Fruit fly (Drosophila melanogaster) whole organism, embryonic: ENCODE data around the gene CG32023.
A peak's percentile ranks its signal among the peaks of the same experiment; 100 is the strongest.

ENCODE experiments used
- Aef1 ChIP-seq: fragments of 200-800 bp; sonication (Bioruptor generic); IDR thresholded peaks from 3 replicates; pipeline ENCODE4 v1.3.6; 2022; ENCODE audit warnings: missing biosample characterization, missing genetic modification characterization
- B-H2 ChIP-seq: fragments of 200-800 bp; sonication (Bioruptor generic); optimal IDR thresholded peaks from 2 replicates; lab custom pipeline; 2018; ENCODE audit warnings: missing biosample characterization, mild to moderate bottlenecking, missing genetic modification characterization
- CG11085 ChIP-seq: fragments of 200-800 bp; sonication (Bioruptor generic); IDR thresholded peaks from 2 replicates; pipeline ENCODE4 v1.3.6; 2022; ENCODE audit warnings: missing biosample characterization, missing genetic modification characterization
- CG11247 ChIP-seq: fragments of 200-800 bp; sonication (Bioruptor generic); IDR thresholded peaks from 2 replicates; pipeline ENCODE4 v1.3.6; 2022; ENCODE audit warnings: missing biosample characterization, missing genetic modification characterization
- CG11398 ChIP-seq: fragments of 200-800 bp; sonication (Bioruptor generic); optimal IDR thresholded peaks from 2 replicates; lab custom pipeline; 2016; ENCODE audit warnings: missing biosample characterization, missing genetic modification characterization
- CG11560 ChIP-seq: fragments of 200-800 bp; sonication (Bioruptor generic); IDR thresholded peaks from 3 replicates; pipeline ENCODE4 v1.3.6; 2022; ENCODE audit warnings: missing biosample characterization, missing genetic modification characterization
- CG12071 ChIP-seq: fragments of 200-800 bp; sonication (Bioruptor generic); optimal IDR thresholded peaks from 3 replicates; lab custom pipeline; 2018; ENCODE audit warnings: missing biosample characterization, mild to moderate bottlenecking, missing genetic modification characterization
- CG12942 ChIP-seq: fragments of 200-800 bp; sonication (Bioruptor generic); optimal IDR thresholded peaks from 3 replicates; lab custom pipeline; 2016; ENCODE audit warnings: missing biosample characterization, missing genetic modification characterization
- CG16815 ChIP-seq: fragments of 200-800 bp; sonication (Bioruptor generic); optimal IDR thresholded peaks from 3 replicates; lab custom pipeline; 2017; ENCODE audit warnings: missing biosample characterization, mild to moderate bottlenecking, missing genetic modification characterization
- CG17359 ChIP-seq: fragments of 200-800 bp; sonication (Bioruptor generic); optimal IDR thresholded peaks from 3 replicates; lab custom pipeline; 2018; ENCODE audit warnings: missing biosample characterization, mild to moderate bottlenecking, missing genetic modification characterization, moderate library complexity
- CG18599 ChIP-seq: fragments of 200-800 bp; sonication (Bioruptor generic); optimal IDR thresholded peaks from 3 replicates; lab custom pipeline; 2017; ENCODE audit warnings: missing biosample characterization, missing genetic modification characterization, mild to moderate bottlenecking, moderate library complexity, missing genetic modification reagents
- CG2678 ChIP-seq: fragments of 200-800 bp; sonication (Bioruptor generic); optimal IDR thresholded peaks from 3 replicates; lab custom pipeline; 2019; ENCODE audit warnings: missing biosample characterization, mild to moderate bottlenecking, missing genetic modification characterization, moderate library complexity
- CG32532 ChIP-seq: fragments of 200-800 bp; sonication (Bioruptor generic); IDR thresholded peaks from 2 replicates; pipeline ENCODE4 v1.3.6; 2022; ENCODE audit warnings: missing biosample characterization, missing genetic modification characterization
- CG32772 ChIP-seq: fragments of 200-800 bp; sonication (Bioruptor generic); IDR thresholded peaks from 2 replicates; pipeline ENCODE4 v1.3.6; 2022; ENCODE audit warnings: missing biosample characterization, missing genetic modification characterization
- CG3281 ChIP-seq: fragments of 200-800 bp; sonication (Bioruptor generic); optimal IDR thresholded peaks from 3 replicates; lab custom pipeline; 2017; ENCODE audit warnings: missing biosample characterization, mild to moderate bottlenecking, missing genetic modification characterization
- CG43689 ChIP-seq: fragments of 200-800 bp; sonication (Bioruptor generic); IDR thresholded peaks from 2 replicates; pipeline ENCODE4 v1.3.6; 2022; ENCODE audit warnings: missing biosample characterization, missing genetic modification characterization
- CG5180 ChIP-seq: fragments of 200-800 bp; sonication (Bioruptor generic); optimal IDR thresholded peaks from 3 replicates; lab custom pipeline; 2017; ENCODE audit warnings: missing biosample characterization, missing genetic modification characterization, mild to moderate bottlenecking, moderate library complexity, missing genetic modification reagents
- CG6272 ChIP-seq: fragments of 200-800 bp; sonication (Bioruptor generic); IDR thresholded peaks from 2 replicates; pipeline ENCODE4 v1.3.6; 2022; ENCODE audit warnings: missing biosample characterization, missing genetic modification characterization
- CG7928 ChIP-seq: fragments of 200-800 bp; sonication (Bioruptor generic); optimal IDR thresholded peaks from 2 replicates; lab custom pipeline; 2017; ENCODE audit warnings: missing biosample characterization, mild to moderate bottlenecking, missing genetic modification characterization
- CG8290 ChIP-seq, 3 experiments: fragments of 200-800 bp; sonication (Bioruptor generic); optimal IDR thresholded peaks; 2 replicates each; lab custom pipeline; 2016 to 2019; ENCODE audit warnings: missing biosample characterization in 3 of 3, missing genetic modification characterization in 3 of 3, mild to moderate bottlenecking in 2 of 3, moderate library complexity in 1 of 3
- CG9727 ChIP-seq: fragments of 200-800 bp; sonication (Bioruptor generic); optimal IDR thresholded peaks from 3 replicates; lab custom pipeline; 2017; ENCODE audit warnings: missing biosample characterization, mild to moderate bottlenecking, missing genetic modification characterization
- CHES-1-like ChIP-seq: fragments of 200-800 bp; sonication (Bioruptor generic); optimal IDR thresholded peaks from 2 replicates; lab custom pipeline; 2016; ENCODE audit warnings: missing biosample characterization, missing genetic modification characterization
- CoRest ChIP-seq: fragments of 200-800 bp; sonication (Bioruptor generic); optimal IDR thresholded peaks from 3 replicates; lab custom pipeline; 2018; ENCODE audit warnings: missing biosample characterization, mild to moderate bottlenecking, missing genetic modification characterization, moderate library complexity
- D19B ChIP-seq: fragments of 200-800 bp; sonication (Bioruptor generic); optimal IDR thresholded peaks from 2 replicates; lab custom pipeline; 2017; ENCODE audit warnings: missing biosample characterization, mild to moderate bottlenecking, missing genetic modification characterization
- Ets97D ChIP-seq: fragments of 200-800 bp; sonication (Bioruptor generic); optimal IDR thresholded peaks from 3 replicates; lab custom pipeline; 2016; ENCODE audit warnings: missing biosample characterization, missing genetic modification characterization
- Gug ChIP-seq: fragments of 200-800 bp; sonication (Bioruptor generic); IDR thresholded peaks from 4 replicates; pipeline ENCODE4 v1.3.6; 2022; ENCODE audit warnings: missing biosample characterization, missing genetic modification characterization
- Med ChIP-seq: fragments of 200-800 bp; sonication (Bioruptor generic); peaks from one replicate; lab custom pipeline; 2016; ENCODE audit warnings: missing biosample characterization, missing genetic modification characterization, mild to moderate bottlenecking, inconsistent platforms, moderate library complexity
- Meics ChIP-seq: fragments of 200-800 bp; sonication (Bioruptor generic); optimal IDR thresholded peaks from 2 replicates; lab custom pipeline; 2017; ENCODE audit warnings: missing biosample characterization, mild to moderate bottlenecking, missing genetic modification characterization
- Rfx ChIP-seq: fragments of 200-800 bp; sonication (Bioruptor generic); IDR thresholded peaks from 2 replicates; pipeline ENCODE4 v1.3.6; 2022; ENCODE audit warnings: missing biosample characterization, missing genetic modification characterization
- Rx ChIP-seq: fragments of 200-800 bp; sonication (Bioruptor generic); IDR thresholded peaks from 2 replicates; pipeline ENCODE4 v1.3.6; 2022; ENCODE audit warnings: missing biosample characterization, missing genetic modification characterization
- Six4 ChIP-seq: fragments of 200-800 bp; sonication (Bioruptor generic); optimal IDR thresholded peaks from 2 replicates; lab custom pipeline; 2016; ENCODE audit warnings: missing biosample characterization, missing genetic modification characterization
- al ChIP-seq: fragments of 200-800 bp; sonication (Bioruptor generic); IDR thresholded peaks from 2 replicates; pipeline ENCODE4 v1.3.6; 2022; ENCODE audit warnings: missing biosample characterization, missing genetic modification characterization
- ase ChIP-seq: fragments of 200-800 bp; sonication (Bioruptor generic); IDR thresholded peaks from 3 replicates; pipeline ENCODE4 v1.3.6; 2022; ENCODE audit warnings: missing biosample characterization, missing genetic modification characterization
- bbx ChIP-seq: fragments of 200-800 bp; sonication (Bioruptor generic); IDR thresholded peaks from 2 replicates; pipeline ENCODE4 v1.3.6; 2022; ENCODE audit warnings: missing biosample characterization, missing genetic modification characterization; ENCODE audit not compliant: partially characterized antibody
- bigmax ChIP-seq: fragments of 200-800 bp; sonication (Bioruptor generic); optimal IDR thresholded peaks from 2 replicates; lab custom pipeline; 2018; ENCODE audit warnings: missing biosample characterization, mild to moderate bottlenecking, missing genetic modification characterization
- cwo ChIP-seq: fragments of 200-800 bp; sonication (Bioruptor generic); optimal IDR thresholded peaks from 3 replicates; lab custom pipeline; 2017; ENCODE audit warnings: missing biosample characterization, missing genetic modification characterization, mild to moderate bottlenecking, moderate library complexity, missing genetic modification reagents
- dmrt99B ChIP-seq: fragments of 200-800 bp; sonication (Bioruptor generic); optimal IDR thresholded peaks from 2 replicates; lab custom pipeline; 2018; ENCODE audit warnings: missing biosample characterization, mild to moderate bottlenecking, missing genetic modification characterization, moderate library complexity
- ewg ChIP-seq: fragments of 200-800 bp; sonication (Bioruptor generic); optimal IDR thresholded peaks from 3 replicates; lab custom pipeline; 2017; ENCODE audit warnings: mild to moderate bottlenecking, missing biosample characterization, missing genetic modification reagents, missing genetic modification characterization
- fru ChIP-seq: fragments of >200 bp; optimal IDR thresholded peaks from 2 replicates; lab custom pipeline; 2017
- her ChIP-seq: fragments of 200-800 bp; sonication (Bioruptor generic); optimal IDR thresholded peaks from 2 replicates; lab custom pipeline; 2016; ENCODE audit warnings: missing biosample characterization, missing genetic modification characterization
- insv ChIP-seq, 2 experiments: fragments of 200-800 bp; sonication (Bioruptor generic); optimal IDR thresholded peaks; 3 replicates each; lab custom pipeline; 2016 to 2018; ENCODE audit warnings: missing biosample characterization in 2 of 2, missing genetic modification characterization in 2 of 2
- pita ChIP-seq: fragments of 200-800 bp; sonication (Bioruptor generic); optimal IDR thresholded peaks from 2 replicates; lab custom pipeline; 2017; ENCODE audit warnings: missing biosample characterization, mild to moderate bottlenecking, missing genetic modification characterization
- sob ChIP-seq: fragments of 200-800 bp; sonication (Bioruptor generic); IDR thresholded peaks from 2 replicates; pipeline ENCODE4 v1.3.6; 2022; ENCODE audit warnings: missing biosample characterization, missing genetic modification characterization
- sqz ChIP-seq: fragments of 200-800 bp; sonication (Bioruptor generic); optimal IDR thresholded peaks from 3 replicates; lab custom pipeline; 2018; ENCODE audit warnings: missing biosample characterization, mild to moderate bottlenecking, missing genetic modification characterization
- stc ChIP-seq: fragments of 200-800 bp; sonication (Bioruptor generic); IDR thresholded peaks from 2 replicates; pipeline ENCODE4 v1.3.6; 2022; ENCODE audit warnings: missing biosample characterization, missing genetic modification characterization
- tna ChIP-seq: fragments of 200-800 bp; sonication (Bioruptor generic); IDR thresholded peaks from 2 replicates; pipeline ENCODE4 v1.3.6; 2022; ENCODE audit warnings: missing biosample characterization, missing genetic modification characterization; ENCODE audit not compliant: partially characterized antibody
- ttk ChIP-seq: fragments of 200-800 bp; sonication (Bioruptor generic); IDR thresholded peaks from 2 replicates; pipeline ENCODE4 v2.1.2; 2022; ENCODE audit warnings: missing biosample characterization, missing genetic modification characterization
- z ChIP-seq: fragments of 200-800 bp; sonication (Bioruptor generic); IDR thresholded peaks from 3 replicates; pipeline ENCODE4 v1.3.6; 2022; ENCODE audit warnings: missing biosample characterization, missing genetic modification characterization

The CG32023 gene

dm6 chr3L:8804082-8804814 is at the start of gene CG32023, which contains the start of gene CG34427:
CG32023 (minus strand) TSS chr3L:8804182.
CG34427 (plus strand) TSS chr3L:8804764.
- TF ChIP-seq B-H2 (GFP tag; lab: Kevin White, UChicago) (no peak), CG16815 (no peak), CG18599 (GFP tag; lab: Kevin White, UChicago) (no peak), CG11560 (no peak), CG11085 (GFP tag; lab: Robert Waterston, UW) (no peak), stc (GFP tag; lab: Robert Waterston, UW) (no peak), insv (GFP tag; optimal IDR thresholded peaks at IDR 0.05; lab: Kevin White, UChicago) (no peak), bbx (GFP tag; lab: Robert Waterston, UW) (no peak), bigmax (GFP tag; lab: Kevin White, UChicago) (no peak), fru (lab: Kevin White, UChicago) (no peak), tna (GFP tag; lab: Robert Waterston, UW) (no peak), CG3281 (GFP tag; lab: Kevin White, UChicago) (no peak), pita (GFP tag; lab: Kevin White, UChicago) (no peak), al (GFP tag; lab: Robert Waterston, UW) (no peak), CG9727 (GFP tag; lab: Kevin White, UChicago) (no peak)
- TF ChIP-seq, all 482 proteins: peak for 0

dm6 chr3L:8853382-8853781 is 49.4 kb upstream of the CG32023 start:
- peak; percentile 73 for TF ChIP-seq Med (GFP tag; lab: Kevin White, UChicago)
- no peak for TF ChIP-seq CG12942 (GFP tag; lab: Kevin White, UChicago)
- TF ChIP-seq CG43689 (GFP tag; lab: Robert Waterston, UW) = 0 out of 2 replicates have a peak, but pooled peaks have one; percentile 6
- TF ChIP-seq CoRest (tag; lab: Kevin White, UChicago) = no peak
- peak; percentile 11; the same call in 1 of the 2 replicates for TF ChIP-seq Rx (GFP tag; lab: Robert Waterston, UW)
- TF ChIP-seq CG11247 = peak; percentile 29; the same call in 1 of the 2 replicates
- no peak for TF ChIP-seq ase (GFP tag; lab: Robert Waterston, UW)
- peak; percentile 2 for TF ChIP-seq CG12071 (GFP tag; lab: Kevin White, UChicago)
- TF ChIP-seq Meics = peak; percentile 27
- peak; percentile 16; the same call in 1 of the 2 replicates for TF ChIP-seq sob
- peak; percentile 34 for TF ChIP-seq CG17359 (tag; lab: Kevin White, UChicago)
- no peak for TF ChIP-seq Six4
- TF ChIP-seq CG11398 (GFP tag; lab: Kevin White, UChicago) = no peak
- TF ChIP-seq cwo (GFP tag; lab: Kevin White, UChicago) = peak; percentile 2
- TF ChIP-seq dmrt99B = peak; percentile 16
- TF ChIP-seq insv (GFP tag; optimal IDR thresholded peaks at IDR 0.05; lab: Kevin White, UChicago) = no peak
- peak; percentile 9; the same call in 1 of the 2 replicates for TF ChIP-seq ttk (GFP tag; lab: Robert Waterston, UW)
- TF ChIP-seq ewg = no peak
- peak; percentile 24 for TF ChIP-seq Ets97D (GFP tag; lab: Kevin White, UChicago)
- 0 out of 3 replicates have a peak, but pooled peaks have one; percentile 9 for TF ChIP-seq Aef1 (GFP tag; lab: Robert Waterston, UW)
- TF ChIP-seq sqz (GFP tag; lab: Kevin White, UChicago) = no peak
- TF ChIP-seq CG32532 = 0 out of 2 replicates have a peak, but pooled peaks have one; percentile 5
- TF ChIP-seq CG7928 (GFP tag; lab: Kevin White, UChicago) = no peak
- peak; percentile 4 for TF ChIP-seq CG2678
- TF ChIP-seq CG6272 (GFP tag; lab: Robert Waterston, UW) = no peak
- no peak for TF ChIP-seq D19B (GFP tag; lab: Kevin White, UChicago)
- TF ChIP-seq CG8290 (GFP tag; optimal IDR thresholded peaks at IDR 0.05; lab: Kevin White, UChicago) = no peak
- peak in 1 of 2 experiments; percentile 25 for TF ChIP-seq CG8290 (tag; optimal IDR thresholded peaks at IDR 0.05; lab: Kevin White, UChicago)
- no peak for TF ChIP-seq her (GFP tag; lab: Kevin White, UChicago)
- peak; percentile 13; the same call in 1 of the 4 replicates for TF ChIP-seq Gug
- no peak for TF ChIP-seq z
- peak; percentile 50 for TF ChIP-seq CG32772 (GFP tag; lab: Robert Waterston, UW)
- TF ChIP-seq CG5180 (GFP tag; lab: Kevin White, UChicago) = no peak
- TF ChIP-seq CHES-1-like (GFP tag; lab: Kevin White, UChicago) = no peak
- TF ChIP-seq Rfx (GFP tag; lab: Robert Waterston, UW) = peak; percentile 42; the same call in 1 of the 2 replicates
